Fruit fly (Drosophila melanogaster) whole organism: ENCODE measurements around the gene CG17477.

ENCODE experiments used
- CG8478 ChIP-seq: fragments of >200 bp; optimal IDR thresholded peaks from 2 replicates; lab custom pipeline; 2018; ENCODE audit warnings: inconsistent platforms
- pan ChIP-seq: fragments of >200 bp; optimal IDR thresholded peaks from 2 replicates; lab custom pipeline; 2017
- psq ChIP-seq: fragments of >200 bp; optimal IDR thresholded peaks from 2 replicates; lab custom pipeline; 2017
- usp ChIP-seq: fragments of >200 bp; optimal IDR thresholded peaks from 2 replicates; lab custom pipeline; 2017; ENCODE audit warnings: missing biosample characterization, missing genetic modification characterization, mixed read lengths

DNA sequence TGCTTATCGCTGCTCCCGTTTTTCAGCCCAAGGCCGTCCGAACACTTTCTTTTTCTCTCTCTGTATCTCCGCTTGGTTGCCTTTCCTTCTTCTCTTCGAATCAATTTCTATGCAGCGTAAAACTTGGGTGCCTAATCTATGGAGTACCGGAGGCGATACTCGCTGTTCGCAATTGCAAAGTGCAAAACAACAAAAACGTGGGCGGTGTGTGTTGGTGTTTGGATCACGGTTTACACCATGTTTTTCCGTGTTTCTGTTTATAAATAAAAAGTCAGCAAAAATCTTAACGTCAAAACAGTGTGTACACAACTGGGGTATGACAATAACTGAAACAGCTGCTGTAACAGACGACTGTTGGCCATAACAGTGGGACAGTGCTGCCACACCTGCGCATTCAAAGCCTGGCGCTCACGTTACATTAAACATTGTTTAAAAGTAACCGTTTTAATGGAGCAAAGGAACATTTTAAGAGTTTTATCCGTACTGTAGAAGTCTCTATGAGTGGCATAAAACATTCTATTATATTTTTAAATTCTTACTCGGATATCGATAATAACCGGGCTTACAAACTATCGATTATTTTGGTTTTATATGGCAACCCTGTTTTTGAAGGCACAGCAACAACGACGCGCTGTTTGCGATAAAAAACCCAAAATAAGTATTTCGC is 22.5 kb upstream of the CG17477 start, which contains the start of the genes m-cup and Det:
- no peak for TF ChIP-seq pan
- no peak for TF ChIP-seq usp (GFP tag; lab: Kevin White, UChicago)
- TF ChIP-seq psq (lab: Kevin White, UChicago), result no peak
- TF ChIP-seq CG8478 (lab: Kevin White, UChicago), result no peak
